Fruit fly (Drosophila melanogaster) whole organism, embryonic: ENCODE data around the gene CG42553.

Experiments used
- Abd-B ChIP-seq: fragments of 200-800 bp; sonication (Bioruptor generic); optimal IDR thresholded peaks from 2 replicates; lab custom pipeline; 2018; ENCODE audit warnings: missing biosample characterization, mild to moderate bottlenecking, missing genetic modification characterization, moderate library complexity
- Ada2b ChIP-seq: fragments of 200-800 bp; sonication (Bioruptor generic); IDR thresholded peaks from 2 replicates; pipeline ENCODE4 v1.3.6; 2022; ENCODE audit warnings: missing biosample characterization, missing genetic modification characterization
- Adf1 ChIP-seq: fragments of 200-800 bp; sonication (Bioruptor generic); IDR thresholded peaks from 2 replicates; pipeline ENCODE4 v1.3.6; 2022; ENCODE audit warnings: missing biosample characterization, missing genetic modification characterization
- Bgb ChIP-seq: fragments of 200-800 bp; sonication (Bioruptor generic); IDR thresholded peaks from 2 replicates; pipeline ENCODE4 v1.3.6; 2022; ENCODE audit warnings: missing biosample characterization, missing genetic modification characterization; ENCODE audit not compliant: partially characterized antibody
- CG10565 ChIP-seq: fragments of 200-800 bp; sonication (Bioruptor generic); optimal IDR thresholded peaks from 3 replicates; lab custom pipeline; 2016; ENCODE audit warnings: missing biosample characterization, mild to moderate bottlenecking, missing genetic modification characterization
- CG10959 ChIP-seq: fragments of 200-800 bp; sonication (Bioruptor generic); IDR thresholded peaks from 2 replicates; pipeline ENCODE4 v1.3.6; 2022; ENCODE audit warnings: missing biosample characterization, missing genetic modification characterization
- CG11247 ChIP-seq: fragments of 200-800 bp; sonication (Bioruptor generic); IDR thresholded peaks from 2 replicates; pipeline ENCODE4 v1.3.6; 2022; ENCODE audit warnings: missing biosample characterization, missing genetic modification characterization
- CG11398 ChIP-seq: fragments of 200-800 bp; sonication (Bioruptor generic); optimal IDR thresholded peaks from 2 replicates; lab custom pipeline; 2016; ENCODE audit warnings: missing biosample characterization, missing genetic modification characterization
- CG11696 ChIP-seq: fragments of 200-800 bp; sonication (Bioruptor generic); IDR thresholded peaks from 2 replicates; pipeline ENCODE4 v1.3.6; 2022; ENCODE audit warnings: missing biosample characterization, missing genetic modification characterization
- CG12219 ChIP-seq: fragments of 200-800 bp; sonication (Bioruptor generic); optimal IDR thresholded peaks from 3 replicates; lab custom pipeline; 2018; ENCODE audit warnings: missing biosample characterization, mild to moderate bottlenecking, missing genetic modification characterization
- CG13624 ChIP-seq: fragments of 200-800 bp; sonication (Bioruptor generic); optimal IDR thresholded peaks from 2 replicates; lab custom pipeline; 2016; ENCODE audit warnings: missing biosample characterization, missing genetic modification characterization
- CG14014 ChIP-seq: fragments of 200-800 bp; sonication (Bioruptor generic); IDR thresholded peaks from 2 replicates; pipeline ENCODE4 v1.3.6; 2022; ENCODE audit warnings: missing biosample characterization, missing genetic modification characterization
- CG14710 ChIP-seq: fragments of 200-800 bp; sonication (Bioruptor generic); optimal IDR thresholded peaks from 3 replicates; lab custom pipeline; 2019; ENCODE audit warnings: missing biosample characterization, mild to moderate bottlenecking, missing genetic modification characterization, moderate library complexity
- CG17568 ChIP-seq: fragments of 200-800 bp; sonication (Bioruptor generic); optimal IDR thresholded peaks from 2 replicates; lab custom pipeline; 2018; ENCODE audit warnings: missing biosample characterization, mild to moderate bottlenecking, missing genetic modification characterization, moderate library complexity
- CG17612 ChIP-seq: fragments of 200-800 bp; sonication (Bioruptor generic); IDR thresholded peaks from 2 replicates; pipeline ENCODE4 v1.3.6; 2022; ENCODE audit warnings: missing biosample characterization, missing genetic modification characterization
- CG17912 ChIP-seq: fragments of 200-800 bp; sonication (Bioruptor generic); optimal IDR thresholded peaks from 2 replicates; lab custom pipeline; 2018; ENCODE audit warnings: missing biosample characterization, mild to moderate bottlenecking, missing genetic modification characterization
- CG2129 ChIP-seq: fragments of 200-800 bp; sonication (Bioruptor generic); IDR thresholded peaks from 2 replicates; pipeline ENCODE4 v1.3.6; 2022; ENCODE audit warnings: missing biosample characterization, missing genetic modification characterization; ENCODE audit not compliant: partially characterized antibody
- CG7987 ChIP-seq: fragments of 200-800 bp; sonication (Bioruptor generic); optimal IDR thresholded peaks from 2 replicates; lab custom pipeline; 2018; ENCODE audit warnings: missing biosample characterization, mild to moderate bottlenecking, missing genetic modification characterization, moderate library complexity
- CG8089 ChIP-seq: fragments of 200-800 bp; sonication (Bioruptor generic); optimal IDR thresholded peaks from 3 replicates; lab custom pipeline; 2016; ENCODE audit warnings: missing biosample characterization, missing genetic modification characterization
- CTCF ChIP-seq: fragments of 200-800 bp; sonication (Bioruptor generic); optimal IDR thresholded peaks from 2 replicates; lab custom pipeline; 2017; ENCODE audit warnings: missing biosample characterization, mild to moderate bottlenecking, missing genetic modification characterization, moderate library complexity
- CoRest ChIP-seq: fragments of 200-800 bp; sonication (Bioruptor generic); optimal IDR thresholded peaks from 3 replicates; lab custom pipeline; 2018; ENCODE audit warnings: missing biosample characterization, mild to moderate bottlenecking, missing genetic modification characterization, moderate library complexity
- D ChIP-seq, 2 experiments: fragments of 200-800 bp in 1 of 2; fragments of >200 bp in 1 of 2; sonication (Bioruptor generic) in 1 of 2; optimal IDR thresholded peaks; 2 replicates in 1 of 2; 3 replicates in 1 of 2; lab custom pipeline; 2017; ENCODE audit warnings: mild to moderate bottlenecking in 1 of 2, missing biosample characterization in 1 of 2, missing genetic modification characterization in 1 of 2, missing genetic modification reagents in 1 of 2
- Dip2 ChIP-seq: fragments of 200-800 bp; sonication (Bioruptor generic); IDR thresholded peaks from 2 replicates; pipeline ENCODE4 v1.3.6; 2022; ENCODE audit warnings: missing biosample characterization, missing genetic modification characterization
- Drgx ChIP-seq: fragments of 200-800 bp; sonication (Bioruptor generic); IDR thresholded peaks from 2 replicates; pipeline ENCODE4 v1.3.6; 2022; ENCODE audit warnings: missing biosample characterization, missing genetic modification characterization
- E2f2 ChIP-seq: fragments of 200-800 bp; sonication (Bioruptor generic); IDR thresholded peaks from 2 replicates; pipeline ENCODE4 v1.3.6; 2022; ENCODE audit warnings: missing biosample characterization, missing genetic modification characterization
- Eip74EF ChIP-seq, 2 experiments: fragments of 200-800 bp in 1 of 2; fragments of >200 bp in 1 of 2; sonication (Bioruptor generic) in 1 of 2; optimal IDR thresholded peaks; 2 replicates each; lab custom pipeline; 2017 to 2019; ENCODE audit warnings: missing biosample characterization in 2 of 2, missing genetic modification characterization in 2 of 2, mild to moderate bottlenecking in 1 of 2, moderate library complexity in 1 of 2
- Gug ChIP-seq: fragments of 200-800 bp; sonication (Bioruptor generic); IDR thresholded peaks from 4 replicates; pipeline ENCODE4 v1.3.6; 2022; ENCODE audit warnings: missing biosample characterization, missing genetic modification characterization
- Myb ChIP-seq: fragments of 200-800 bp; sonication (Bioruptor generic); optimal IDR thresholded peaks from 2 replicates; lab custom pipeline; 2016; ENCODE audit warnings: missing biosample characterization, missing genetic modification characterization
- NC2β ChIP-seq: fragments of 200-800 bp; sonication (Bioruptor generic); optimal IDR thresholded peaks from 2 replicates; lab custom pipeline; 2016; ENCODE audit warnings: missing biosample characterization, missing genetic modification characterization
- Oli ChIP-seq: fragments of 200-800 bp; sonication (Bioruptor generic); optimal IDR thresholded peaks from 2 replicates; lab custom pipeline; 2018; ENCODE audit warnings: missing biosample characterization, mild to moderate bottlenecking, missing genetic modification characterization, moderate library complexity
- Optix ChIP-seq: fragments of 200-800 bp; sonication (Bioruptor generic); IDR thresholded peaks from 3 replicates; pipeline ENCODE4 v1.3.6; 2022; ENCODE audit warnings: missing biosample characterization, missing genetic modification characterization
- Usf ChIP-seq: fragments of 200-800 bp; sonication (Bioruptor generic); optimal IDR thresholded peaks from 2 replicates; lab custom pipeline; 2017; ENCODE audit warnings: missing genotype, missing biosample characterization, missing genetic modification characterization
- Xrp1 ChIP-seq: fragments of 200-800 bp; sonication (Bioruptor generic); IDR thresholded peaks from 2 replicates; pipeline ENCODE4 v1.3.6; 2022; ENCODE audit warnings: missing biosample characterization, missing genetic modification characterization
- YL-1 ChIP-seq: fragments of 200-800 bp; sonication (Bioruptor generic); optimal IDR thresholded peaks from 3 replicates; lab custom pipeline; 2017; ENCODE audit warnings: missing biosample characterization, mild to moderate bottlenecking, missing genetic modification characterization
- ab ChIP-seq: fragments of 200-800 bp; sonication (Bioruptor generic); optimal IDR thresholded peaks from 2 replicates; lab custom pipeline; 2016; ENCODE audit warnings: missing biosample characterization, missing genetic modification characterization
- amos ChIP-seq: fragments of 200-800 bp; sonication (Bioruptor generic); IDR thresholded peaks from 2 replicates; pipeline ENCODE4 v1.3.6; 2022; ENCODE audit warnings: missing biosample characterization, missing genetic modification characterization; ENCODE audit not compliant: partially characterized antibody
- croc ChIP-seq: fragments of 200-800 bp; sonication (Bioruptor generic); conservative IDR thresholded peaks from 3 replicates; pipeline ENCODE4 v1.3.6; 2022; ENCODE audit warnings: missing biosample characterization, missing genetic modification characterization
- dan ChIP-seq: fragments of 200-800 bp; sonication (Bioruptor generic); IDR thresholded peaks from 2 replicates; pipeline ENCODE4 v1.3.6; 2022; ENCODE audit warnings: missing biosample characterization, missing genetic modification characterization
- en ChIP-seq: fragments of 200-800 bp; sonication (Bioruptor generic); optimal IDR thresholded peaks from 2 replicates; lab custom pipeline; 2016; ENCODE audit warnings: missing biosample characterization, missing genetic modification characterization
- klu ChIP-seq: fragments of 200-800 bp; sonication (Bioruptor generic); IDR thresholded peaks from 2 replicates; pipeline ENCODE4 v1.3.6; 2022; ENCODE audit warnings: missing biosample characterization, missing genetic modification characterization
- nerfin-2 ChIP-seq: fragments of 200-800 bp; sonication (Bioruptor generic); IDR thresholded peaks from 2 replicates; pipeline ENCODE4 v1.3.6; 2022; ENCODE audit warnings: missing biosample characterization, missing genetic modification characterization; ENCODE audit not compliant: partially characterized antibody
- phol ChIP-seq: fragments of 200-800 bp; sonication (Bioruptor generic); optimal IDR thresholded peaks from 3 replicates; lab custom pipeline; 2018; ENCODE audit warnings: missing biosample characterization, mild to moderate bottlenecking, missing genetic modification characterization, moderate library complexity
- pnt ChIP-seq: fragments of 200-800 bp; sonication (Bioruptor generic); optimal IDR thresholded peaks from 3 replicates; lab custom pipeline; 2016; ENCODE audit warnings: missing biosample characterization, missing genetic modification characterization
- rib ChIP-seq: fragments of 200-800 bp; sonication (Bioruptor generic); IDR thresholded peaks from 2 replicates; pipeline ENCODE4 v1.3.6; 2022; ENCODE audit warnings: missing biosample characterization, missing genetic modification characterization
- row ChIP-seq: fragments of 200-800 bp; sonication (Bioruptor generic); IDR thresholded peaks from 3 replicates; pipeline ENCODE4 v1.3.6; 2022; ENCODE audit warnings: missing biosample characterization, missing genetic modification characterization
- sens-2 ChIP-seq: fragments of 200-800 bp; sonication (Bioruptor generic); IDR thresholded peaks from 2 replicates; pipeline ENCODE4 v1.3.6; 2022; ENCODE audit warnings: missing biosample characterization, missing genetic modification characterization
- sim ChIP-seq: fragments of 200-800 bp; sonication (Bioruptor generic); IDR thresholded peaks from 2 replicates; pipeline ENCODE4 v1.3.6; 2022; ENCODE audit warnings: missing biosample characterization, missing genetic modification characterization
- stwl ChIP-seq: fragments of 200-800 bp; sonication (Bioruptor generic); optimal IDR thresholded peaks from 3 replicates; lab custom pipeline; 2018; ENCODE audit warnings: missing biosample characterization, mild to moderate bottlenecking, missing genetic modification characterization, moderate library complexity
- unc-4 ChIP-seq: fragments of 200-800 bp; sonication (Bioruptor generic); IDR thresholded peaks from 2 replicates; pipeline ENCODE4 v1.3.6; 2022; ENCODE audit warnings: missing biosample characterization, missing genetic modification characterization; ENCODE audit not compliant: partially characterized antibody
- yki ChIP-seq: fragments of >200 bp; optimal IDR thresholded peaks from 3 replicates; lab custom pipeline; 2018
- z ChIP-seq: fragments of 200-800 bp; sonication (Bioruptor generic); IDR thresholded peaks from 3 replicates; pipeline ENCODE4 v1.3.6; 2022; ENCODE audit warnings: missing biosample characterization, missing genetic modification characterization

CG42553 gene

DNA sequence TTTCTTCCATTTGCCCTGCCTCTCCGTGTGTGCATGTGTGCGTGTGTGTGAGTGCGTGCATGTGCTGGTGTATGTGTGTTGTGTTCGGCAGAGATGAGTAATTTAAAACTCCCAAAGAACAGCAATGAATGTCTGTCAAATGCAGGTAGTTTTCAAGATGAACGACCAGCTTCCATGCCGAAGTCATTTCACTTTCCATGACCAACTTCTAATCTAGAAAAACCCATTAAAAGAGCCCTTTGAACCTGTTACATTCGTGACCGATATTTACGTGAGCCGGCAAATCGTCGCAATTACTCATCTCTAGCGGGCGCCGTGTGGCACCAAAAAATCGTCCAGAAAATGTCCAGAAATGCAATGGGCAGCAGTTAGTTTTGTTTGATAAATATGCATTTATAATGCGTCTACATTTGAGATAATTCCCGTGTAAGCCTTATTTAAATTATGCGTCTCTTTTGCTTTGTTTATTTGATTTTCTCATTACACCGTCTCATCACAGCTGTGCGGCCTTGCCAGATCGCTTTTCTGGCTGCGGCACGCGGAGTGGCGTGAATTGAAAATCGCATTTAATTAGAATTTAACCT, 38.6 kb downstream of the CG42553 start (continued):
- TF ChIP-seq Myb (GFP tag; lab: Kevin White, UChicago): peak; percentile 63
- no peak for TF ChIP-seq CG17612 (GFP tag; lab: Robert Waterston, UW)
- no peak for TF ChIP-seq rib
- no peak for TF ChIP-seq Usf (GFP tag; lab: Kevin White, UChicago)
- no peak for TF ChIP-seq CG12219 (GFP tag; lab: Kevin White, UChicago)
- TF ChIP-seq croc (GFP tag; lab: Robert Waterston, UW): no peak
- no peak for TF ChIP-seq CG10565 (GFP tag; lab: Kevin White, UChicago)
- TF ChIP-seq en (GFP tag; lab: Kevin White, UChicago): no peak
- peak; percentile 54; the same call in 1 of the 3 replicates for TF ChIP-seq Optix (GFP tag; lab: Robert Waterston, UW)
- TF ChIP-seq unc-4: peak; percentile 74
- no peak for TF ChIP-seq Xrp1 (GFP tag; lab: Robert Waterston, UW)
- peak; percentile 44 for TF ChIP-seq CoRest (tag; lab: Kevin White, UChicago)
- peak; percentile 37 for TF ChIP-seq pnt
- TF ChIP-seq CG7987 (GFP tag; lab: Kevin White, UChicago): no peak
- TF ChIP-seq dan: no peak
- peak; percentile 76 for TF ChIP-seq amos (GFP tag; lab: Robert Waterston, UW)
- no peak for TF ChIP-seq Dip2
- peak; percentile 30 for TF ChIP-seq stwl (tag; lab: Kevin White, UChicago)
- TF ChIP-seq YL-1 (GFP tag; lab: Kevin White, UChicago): peak; percentile 56
- TF ChIP-seq NC2β (GFP tag; lab: Kevin White, UChicago): no peak
- no peak for TF ChIP-seq Adf1
- TF ChIP-seq CG14014 (GFP tag; lab: Robert Waterston, UW): no peak
- TF ChIP-seq CG10959 (GFP tag; lab: Robert Waterston, UW): no peak
- TF ChIP-seq CG14710: peak; percentile 45
- no peak for TF ChIP-seq ab (GFP tag; lab: Kevin White, UChicago)
- TF ChIP-seq CG8089 (GFP tag; lab: Kevin White, UChicago): no peak
- peak; percentile 62 for TF ChIP-seq Abd-B (GFP tag; lab: Kevin White, UChicago)
- TF ChIP-seq nerfin-2 (GFP tag; lab: Robert Waterston, UW): peak; percentile 76
- TF ChIP-seq D (optimal IDR thresholded peaks at IDR 0.05; lab: Kevin White, UChicago): no peak
- TF ChIP-seq D (GFP tag; optimal IDR thresholded peaks at IDR 0.05; lab: Kevin White, UChicago): no peak
- TF ChIP-seq row (GFP tag; lab: Robert Waterston, UW): peak; percentile 81
- peak; percentile 57 for TF ChIP-seq phol
- no peak for TF ChIP-seq Eip74EF (GFP tag; optimal IDR thresholded peaks at IDR 0.05; lab: Kevin White, UChicago)
- 0 out of 2 replicates have a peak, but pooled peaks have one; percentile 14 for TF ChIP-seq Ada2b (GFP tag; lab: Robert Waterston, UW)
- no peak for TF ChIP-seq CG17568 (GFP tag; lab: Kevin White, UChicago)
- TF ChIP-seq Drgx (GFP tag; lab: Robert Waterston, UW): no peak
- TF ChIP-seq CTCF (GFP tag; lab: Kevin White, UChicago): no peak
- no peak for TF ChIP-seq CG11696 (GFP tag; lab: Robert Waterston, UW)
- peak; percentile 64 for TF ChIP-seq CG2129 (GFP tag; lab: Robert Waterston, UW)
- no peak for TF ChIP-seq sens-2 (GFP tag; lab: Robert Waterston, UW)
- TF ChIP-seq sim (GFP tag; lab: Robert Waterston, UW): no peak
- TF ChIP-seq E2f2 (GFP tag; lab: Robert Waterston, UW): peak; percentile 47; the same call in 1 of the 2 replicates
- no peak for TF ChIP-seq klu (GFP tag; lab: Robert Waterston, UW)
- peak; percentile 54; the same call in 2 of the 4 replicates for TF ChIP-seq Gug (GFP tag; lab: Robert Waterston, UW)
- peak; percentile 71 for TF ChIP-seq Bgb
- TF ChIP-seq CG11398 (GFP tag; lab: Kevin White, UChicago): no peak
- peak; percentile 5 for TF ChIP-seq CG17912
- peak; percentile 12 for TF ChIP-seq Oli (tag; lab: Kevin White, UChicago)
- no peak for TF ChIP-seq yki (lab: Kevin White, UChicago)
- peak; percentile 29; the same call in 1 of the 2 replicates for TF ChIP-seq CG11247 (GFP tag; lab: Robert Waterston, UW)
- no peak for TF ChIP-seq z
- TF ChIP-seq CG13624 (GFP tag; lab: Kevin White, UChicago): peak; percentile 66
